Worm (Caenorhabditis elegans): ENCODE results near the gene B0284.3.

ce11 chrIII:4417956-4418355 is 38.3 kb upstream of the B0284.3 start, which contains the start of the genes R07E5.19 and pdcd-2:
- TF ChIP-seq fkh-10 (GFP tag; optimal IDR thresholded peaks at IDR 0.05) (no peak), nfya-1 (tag; optimal IDR thresholded peaks at IDR 0.05; ENCODE audit: insufficient read depth) (no peak), ZK546.5 (tag; optimal IDR thresholded peaks at IDR 0.05) (no peak), nhr-76 (tag; optimal IDR thresholded peaks at IDR 0.05) (no peak), ama-1 (optimal IDR thresholded peaks at IDR 0.05) (no peak), nhr-28 (tag; optimal IDR thresholded peaks at IDR 0.05) (no peak), unc-62 (GFP tag; optimal IDR thresholded peaks at IDR 0.05) (no peak), mdl-1 (tag; optimal IDR thresholded peaks at IDR 0.05) (no peak), aly-2 (tag; optimal IDR thresholded peaks at IDR 0.05) (no peak), pqm-1 (tag; optimal IDR thresholded peaks at IDR 0.05) (no peak)
